Fruit fly (Drosophila melanogaster): ENCODE results near the gene B52.

B52 gene

dm6 chr3R:13682994-13683623 lies 22.0 kb downstream of the B52 start (continued):
- TF ChIP-seq CG1603 (tag; optimal IDR thresholded peaks at IDR 0.05) (peak; percentile 41), kay (GFP tag; optimal IDR thresholded peaks at IDR 0.05) (no peak), CG13894 (tag; optimal IDR thresholded peaks at IDR 0.05) (no peak), CG3726 (GFP tag; IDR thresholded peaks at IDR 0.05) (no peak), CG9797 (GFP tag; optimal IDR thresholded peaks at IDR 0.05) (peak; percentile 86), CG6765 (GFP tag; optimal IDR thresholded peaks at IDR 0.05) (no peak), BEAF-32 (GFP tag; optimal IDR thresholded peaks at IDR 0.05) (no peak), Dp (GFP tag; optimal IDR thresholded peaks at IDR 0.05) (peak; percentile 89), CG30020 (tag; optimal IDR thresholded peaks at IDR 0.05) (no peak), Adf1 (GFP tag; IDR thresholded peaks at IDR 0.05) (no peak), Six4 (GFP tag; optimal IDR thresholded peaks at IDR 0.05) (no peak), Drgx (GFP tag; IDR thresholded peaks at IDR 0.05) (no peak), trh (GFP tag; optimal IDR thresholded peaks at IDR 0.05) (no peak), pzg (GFP tag; optimal IDR thresholded peaks at IDR 0.05) (peak; percentile 63), Stat92E (GFP tag; optimal IDR thresholded peaks at IDR 0.05) (peak in 1 of 3 experiments; percentile 64), aop (GFP tag; IDR thresholded peaks at IDR 0.05) (no peak), CG8290 (GFP tag; optimal IDR thresholded peaks at IDR 0.05) (no peak), CG8290 (tag; optimal IDR thresholded peaks at IDR 0.05) (peak in 1 of 2 experiments; percentile 22), CG18599 (GFP tag; optimal IDR thresholded peaks at IDR 0.05) (no peak), sens-2 (GFP tag; IDR thresholded peaks at IDR 0.05) (no peak), corto (GFP tag; optimal IDR thresholded peaks at IDR 0.05) (no peak), NfI (GFP tag; optimal IDR thresholded peaks at IDR 0.05) (no peak), Tbp (GFP tag; optimal IDR thresholded peaks at IDR 0.05) (no peak), Med (GFP tag) (peak; percentile 70), zen (tag; optimal IDR thresholded peaks at IDR 0.05) (no peak), crol (GFP tag; IDR thresholded peaks at IDR 0.05) (no peak), tx (GFP tag; optimal IDR thresholded peaks at IDR 0.05) (no peak), MESR4 (GFP tag; optimal IDR thresholded peaks at IDR 0.05) (peak; percentile 99), prd (optimal IDR thresholded peaks at IDR 0.05) (no peak), prd (GFP tag; IDR thresholded peaks at IDR 0.05) (no peak), Jarid2 (GFP tag; optimal IDR thresholded peaks at IDR 0.05) (peak; percentile 12), trem (tag; optimal IDR thresholded peaks at IDR 0.05) (peak; percentile 7), CG17829 (tag; optimal IDR thresholded peaks at IDR 0.05) (peak; percentile 10), fd3F (GFP tag; optimal IDR thresholded peaks at IDR 0.05) (no peak), gce (GFP tag; IDR thresholded peaks at IDR 0.05) (no peak), ash1 (GFP tag; optimal IDR thresholded peaks at IDR 0.05) (no peak), TFAM (GFP tag; optimal IDR thresholded peaks at IDR 0.05) (no peak), insv (GFP tag; optimal IDR thresholded peaks at IDR 0.05) (no peak), pho (GFP tag; optimal IDR thresholded peaks at IDR 0.05) (no peak), NC2α (GFP tag; optimal IDR thresholded peaks at IDR 0.05) (no peak), CG16779 (GFP tag; IDR thresholded peaks at IDR 0.05) (no peak), Doc3 (GFP tag; IDR thresholded peaks at IDR 0.05; ENCODE audit: partially characterized antibody) (no peak), vvl (GFP tag; IDR thresholded peaks at IDR 0.05) (0 out of 2 replicates have a peak, but pooled peaks have one; percentile 18), gem (tag; optimal IDR thresholded peaks at IDR 0.05) (no peak), CG15514 (GFP tag; optimal IDR thresholded peaks at IDR 0.05) (no peak), knrl (GFP tag; IDR thresholded peaks at IDR 0.05; ENCODE audit: partially characterized antibody) (0 out of 3 replicates have a peak, but pooled peaks have one; percentile 21), gfzf (GFP tag; optimal IDR thresholded peaks at IDR 0.05) (peak; percentile 86), Myb (GFP tag; optimal IDR thresholded peaks at IDR 0.05) (no peak), CG33213 (GFP tag; optimal IDR thresholded peaks at IDR 0.05) (peak; percentile 40), Fer3 (tag; optimal IDR thresholded peaks at IDR 0.05) (no peak)
